Fruit fly (Drosophila melanogaster): ENCODE data around the gene CG32486.

The CG32486 gene

dm6 chr3L:3078398-3079155 is 7.9 kb upstream of the CG32486 start (continued):
- TF ChIP-seq cwo (GFP tag; optimal IDR thresholded peaks at IDR 0.05) = peak; percentile 21
- TF ChIP-seq CG1603 (tag; optimal IDR thresholded peaks at IDR 0.05) = peak; percentile 14
- TF ChIP-seq ato (GFP tag; IDR thresholded peaks at IDR 0.05; ENCODE audit: partially characterized antibody) = no peak
- TF ChIP-seq B-H2 (GFP tag; optimal IDR thresholded peaks at IDR 0.05) = no peak
- no peak for TF ChIP-seq ro (GFP tag; IDR thresholded peaks at IDR 0.05)
- TF ChIP-seq Sin3A (optimal IDR thresholded peaks at IDR 0.05) = no peak
- no peak for TF ChIP-seq pb (GFP tag; optimal IDR thresholded peaks at IDR 0.05)
- TF ChIP-seq dm (GFP tag; optimal IDR thresholded peaks at IDR 0.05) = no peak
- no peak for TF ChIP-seq CG8281 (tag; optimal IDR thresholded peaks at IDR 0.05)
- TF ChIP-seq CG10565 (GFP tag; optimal IDR thresholded peaks at IDR 0.05) = no peak
- peak; percentile 24 for TF ChIP-seq az2 (GFP tag; optimal IDR thresholded peaks at IDR 0.05)
- TF ChIP-seq CG3995 (GFP tag; optimal IDR thresholded peaks at IDR 0.05) = peak; percentile 42
- TF ChIP-seq fd3F (GFP tag; optimal IDR thresholded peaks at IDR 0.05) = peak; percentile 35
- TF ChIP-seq C15 (GFP tag; IDR thresholded peaks at IDR 0.05) = no peak
- TF ChIP-seq Dad (GFP tag; optimal IDR thresholded peaks at IDR 0.05) = no peak
- TF ChIP-seq slp2 (GFP tag; optimal IDR thresholded peaks at IDR 0.05) = no peak
- peak; percentile 5 for TF ChIP-seq Blimp-1 (GFP tag; optimal IDR thresholded peaks at IDR 0.05)
- TF ChIP-seq CG13775 (GFP tag; optimal IDR thresholded peaks at IDR 0.05) = no peak
- no peak for TF ChIP-seq croc (GFP tag; conservative IDR thresholded peaks at IDR 0.05)
- peak; percentile 29 for TF ChIP-seq CG2712 (tag; optimal IDR thresholded peaks at IDR 0.05)
- TF ChIP-seq amos (GFP tag; IDR thresholded peaks at IDR 0.05; ENCODE audit: partially characterized antibody) = no peak
- peak; percentile 53; the same call in 1 of the 2 replicates for TF ChIP-seq Awh (GFP tag; IDR thresholded peaks at IDR 0.05)
- no peak for TF ChIP-seq CG42726 (GFP tag; IDR thresholded peaks at IDR 0.05; ENCODE audit: partially characterized antibody)
- peak; percentile 88 for TF ChIP-seq abd-A (tag; optimal IDR thresholded peaks at IDR 0.05)
- peak; percentile 32 for TF ChIP-seq CG6813 (GFP tag; optimal IDR thresholded peaks at IDR 0.05)
- TF ChIP-seq HLH3B (GFP tag; IDR thresholded peaks at IDR 0.05) = peak; percentile 4; the same call in 1 of the 2 replicates
- TF ChIP-seq CG17359 (tag; optimal IDR thresholded peaks at IDR 0.05) = peak; percentile 31
- peak; percentile 45 for TF ChIP-seq CG12391 (tag; optimal IDR thresholded peaks at IDR 0.05)
- TF ChIP-seq dpn (GFP tag; optimal IDR thresholded peaks at IDR 0.05) = peak in 1 of 2 experiments; percentile 14
- TF ChIP-seq Elba2 (GFP tag; optimal IDR thresholded peaks at IDR 0.05) = no peak
- no peak for TF ChIP-seq HmgD (GFP tag; optimal IDR thresholded peaks at IDR 0.05)
- no peak for TF ChIP-seq NC2β (GFP tag; optimal IDR thresholded peaks at IDR 0.05)
- no peak for TF ChIP-seq Mad (GFP tag; optimal IDR thresholded peaks at IDR 0.05)
- peak; percentile 78 for TF ChIP-seq lab (GFP tag; optimal IDR thresholded peaks at IDR 0.05)
- TF ChIP-seq fu2 (GFP tag; optimal IDR thresholded peaks at IDR 0.05) = peak; percentile 21
- peak; percentile 38 for TF ChIP-seq Rfx (GFP tag; IDR thresholded peaks at IDR 0.05)
- TF ChIP-seq Hr78 (GFP tag; optimal IDR thresholded peaks at IDR 0.05) = peak in 1 of 2 experiments; percentile 61
- TF ChIP-seq HLH4C (GFP tag; IDR thresholded peaks at IDR 0.05; ENCODE audit: partially characterized antibody) = no peak
- no peak for TF ChIP-seq CkIIα-i1 (GFP tag; IDR thresholded peaks at IDR 0.05)
- TF ChIP-seq CG9797 (GFP tag; optimal IDR thresholded peaks at IDR 0.05) = no peak
- TF ChIP-seq CG17802 (tag; optimal IDR thresholded peaks at IDR 0.05) = no peak
- peak; percentile 65 for TF ChIP-seq Meics (GFP tag; optimal IDR thresholded peaks at IDR 0.05)
- peak; percentile 22 for TF ChIP-seq CG12104 (GFP tag; optimal IDR thresholded peaks at IDR 0.05)
- TF ChIP-seq CG12942 (GFP tag; optimal IDR thresholded peaks at IDR 0.05) = no peak
- TF ChIP-seq CG11695 (GFP tag; IDR thresholded peaks at IDR 0.05) = peak; percentile 20; the same call in 1 of the 3 replicates
- no peak for TF ChIP-seq Hr3 (GFP tag; optimal IDR thresholded peaks at IDR 0.05)
- TF ChIP-seq eve (GFP tag; optimal IDR thresholded peaks at IDR 0.05) = peak in 1 of 2 experiments; percentile 80
- TF ChIP-seq Optix (GFP tag; IDR thresholded peaks at IDR 0.05) = no peak
- no peak for TF ChIP-seq CG9609 (GFP tag; optimal IDR thresholded peaks at IDR 0.05)

Data from whole organism, embryonic.